Worm (Caenorhabditis elegans) whole organism, L3 larva: Measurements from ENCODE around the gene garr-1.

Experiments used
- ama-1 ChIP-seq: fragments of 150-350 bp; optimal IDR thresholded peaks from 2 replicates; lab custom pipeline; 2018
- nhr-12 ChIP-seq: fragments of 150-350 bp; optimal IDR thresholded peaks from 2 replicates; lab custom pipeline; 2014; ENCODE audit warnings: missing biosample characterization, missing genetic modification characterization
- snpc-4 ChIP-seq: fragments of 150-350 bp; optimal IDR thresholded peaks from 2 replicates; lab custom pipeline; 2014; ENCODE audit warnings: missing biosample characterization, missing genetic modification characterization

DNA sequence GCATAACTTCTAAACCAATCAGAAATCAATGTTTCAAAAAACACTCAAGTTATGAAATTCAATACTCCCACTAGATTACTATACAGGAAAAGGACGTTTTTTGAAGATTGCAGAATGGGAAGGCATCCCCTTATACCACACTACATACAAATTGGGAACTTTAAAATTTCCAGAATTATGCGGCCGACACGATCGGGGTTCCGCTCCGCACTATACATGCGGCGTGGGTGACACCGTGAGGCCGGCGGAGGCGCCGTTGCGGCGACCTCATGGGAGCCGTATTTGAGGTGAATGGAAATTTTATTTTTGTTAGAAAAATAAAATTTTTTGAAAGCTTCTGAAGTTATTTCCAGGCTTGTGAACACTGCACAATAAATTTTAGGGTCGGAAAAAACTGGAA is 42.3 kb downstream of the garr-1 start:
- no peak for TF ChIP-seq snpc-4 (tag; lab: Kevin White, UChicago)
- no peak for TF ChIP-seq ama-1 (lab: Kevin White, UChicago)
- TF ChIP-seq nhr-12, result no peak
